Fruit fly (Drosophila melanogaster) whole organism, wandering third instar larva: ENCODE measurements around the gene CG5172.

ENCODE experiments used
- pan ChIP-seq: fragments of >200 bp; optimal IDR thresholded peaks from 2 replicates; lab custom pipeline; 2017
- rgr ChIP-seq: fragments of 200-800 bp; sonication (Bioruptor generic); optimal IDR thresholded peaks from 3 replicates; lab custom pipeline; 2016; ENCODE audit warnings: missing biosample characterization, mild to moderate bottlenecking, missing genetic modification characterization
- tai ChIP-seq: sonication (Bioruptor generic); optimal IDR thresholded peaks from 2 replicates; lab custom pipeline; 2016; ENCODE audit warnings: missing biosample characterization, missing genetic modification characterization

DNA sequence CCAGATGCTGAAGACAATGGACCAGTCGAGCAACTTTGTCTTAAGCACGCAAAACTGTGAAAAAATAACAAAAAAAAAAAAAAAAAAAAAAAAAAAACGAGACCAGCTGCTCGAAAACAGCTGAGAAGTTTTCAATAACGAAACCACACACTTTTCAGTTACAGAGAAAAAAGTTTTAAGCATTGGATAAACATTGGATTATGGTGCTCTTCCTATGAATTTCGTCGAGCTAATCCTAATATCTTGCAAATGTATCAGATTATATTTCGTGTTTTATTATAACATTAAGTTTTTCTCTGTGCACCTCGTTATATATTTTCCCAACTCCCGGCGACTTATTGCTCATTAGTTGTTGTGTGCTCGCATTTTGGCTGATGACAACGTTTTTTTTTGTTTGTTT lies 44.7 kb upstream of the CG5172 start:
- TF ChIP-seq tai (GFP tag; lab: Kevin White, UChicago) (no peak), rgr (GFP tag; lab: Kevin White, UChicago) (no peak), pan (lab: Kevin White, UChicago) (no peak)
